Fruit fly (Drosophila melanogaster) whole organism, prepupa: Measurements from ENCODE around the gene CG34451.

ENCODE experiments used
- CG16779 ChIP-seq: fragments of 200-800 bp; sonication (Bioruptor generic); optimal IDR thresholded peaks from 3 replicates; lab custom pipeline; 2017; ENCODE audit warnings: missing biosample characterization, mild to moderate bottlenecking, missing genetic modification characterization
- CG34406 ChIP-seq: fragments of 200-800 bp; sonication (Bioruptor generic); optimal IDR thresholded peaks from 3 replicates; lab custom pipeline; 2016; ENCODE audit warnings: missing biosample characterization, missing genetic modification characterization
- CG8319 ChIP-seq: fragments of 200-800 bp; sonication (Bioruptor generic); optimal IDR thresholded peaks from 3 replicates; lab custom pipeline; 2016; ENCODE audit warnings: missing biosample characterization, missing genetic modification characterization
- CG8632 ChIP-seq: fragments of 200-800 bp; sonication (Bioruptor generic); optimal IDR thresholded peaks from 3 replicates; lab custom pipeline; 2016; ENCODE audit warnings: missing biosample characterization, missing genetic modification characterization
- Lpt ChIP-seq: fragments of 200-800 bp; sonication (Bioruptor generic); optimal IDR thresholded peaks from 3 replicates; lab custom pipeline; 2016; ENCODE audit warnings: missing biosample characterization, missing genetic modification characterization
- cyc ChIP-seq: fragments of 200-800 bp; sonication (Bioruptor generic); optimal IDR thresholded peaks from 3 replicates; lab custom pipeline; 2016; ENCODE audit warnings: missing biosample characterization, missing genetic modification characterization
- dsx ChIP-seq: fragments of 200-800 bp; optimal IDR thresholded peaks from 3 replicates; lab custom pipeline; 2019; ENCODE audit warnings: missing biosample characterization, mild to moderate bottlenecking, missing genetic modification characterization, moderate library complexity; ENCODE audit not compliant: poor library complexity, severe bottlenecking
- fd85E ChIP-seq: fragments of 200-800 bp; sonication (Bioruptor generic); optimal IDR thresholded peaks from 3 replicates; lab custom pipeline; 2016; ENCODE audit warnings: missing biosample characterization, missing genetic modification characterization

- TF ChIP-seq dsx (GFP tag; lab: Kevin White, UChicago) (no peak), cyc (GFP tag; lab: Kevin White, UChicago) (no peak), Lpt (GFP tag; lab: Kevin White, UChicago) (no peak), CG34406 (GFP tag; lab: Kevin White, UChicago) (no peak), CG8632 (GFP tag; lab: Kevin White, UChicago) (no peak), fd85E (GFP tag; lab: Kevin White, UChicago) (no peak), CG8319 (no peak), CG16779 (tag; lab: Kevin White, UChicago) (no peak)
Measured at dm6 chr3L:15712063-15712462, 20.2 kb upstream of the CG34451 start.
